Fruit fly (Drosophila melanogaster): Measurements from ENCODE around the gene raskol.

The raskol gene

dm6 chrX:17693981-17694872 is 15.7 kb upstream of the raskol start (continued):
- TF ChIP-seq chinmo (GFP tag; IDR thresholded peaks at IDR 0.05; ENCODE audit: partially characterized antibody) = 0 out of 4 replicates have a peak, but pooled peaks have one; percentile 34
- TF ChIP-seq CG10462 (GFP tag; optimal IDR thresholded peaks at IDR 0.05) = no peak
- no peak for TF ChIP-seq ranshi (GFP tag; IDR thresholded peaks at IDR 0.05)
- TF ChIP-seq CG7786 (GFP tag; optimal IDR thresholded peaks at IDR 0.05) = no peak
- peak; percentile 77 for TF ChIP-seq nom (GFP tag; optimal IDR thresholded peaks at IDR 0.05)
- TF ChIP-seq CG15073 (GFP tag; optimal IDR thresholded peaks at IDR 0.05) = no peak
- no peak for TF ChIP-seq exex (tag; optimal IDR thresholded peaks at IDR 0.05)
- TF ChIP-seq ind (GFP tag; optimal IDR thresholded peaks at IDR 0.05) = no peak
- no peak for TF ChIP-seq Vsx1 (GFP tag; optimal IDR thresholded peaks at IDR 0.05)
- TF ChIP-seq cwo (GFP tag; optimal IDR thresholded peaks at IDR 0.05) = no peak
- peak; percentile 56; the same call in 1 of the 2 replicates for TF ChIP-seq Drgx (GFP tag; IDR thresholded peaks at IDR 0.05)

- TF ChIP-seq cato (GFP tag; optimal IDR thresholded peaks at IDR 0.05; ENCODE audit: borderline replicate concordance) = no peak
- no peak for TF ChIP-seq scrt (GFP tag; optimal IDR thresholded peaks at IDR 0.05)
- TF ChIP-seq CG12659 (GFP tag; optimal IDR thresholded peaks at IDR 0.05) = peak; percentile 6
- no peak for TF ChIP-seq slou (GFP tag; optimal IDR thresholded peaks at IDR 0.05)
- no peak for TF ChIP-seq CG13624 (GFP tag; optimal IDR thresholded peaks at IDR 0.05)
- TF ChIP-seq CG14710 (tag; optimal IDR thresholded peaks at IDR 0.05) = peak; percentile 13
- peak; percentile 21 for TF ChIP-seq Xbp1 (GFP tag; optimal IDR thresholded peaks at IDR 0.05)
- no peak for TF ChIP-seq emc (GFP tag; optimal IDR thresholded peaks at IDR 0.05)
- TF ChIP-seq gsb (GFP tag; IDR thresholded peaks at IDR 0.05) = no peak
- TF ChIP-seq GATAe (GFP tag; conservative IDR thresholded peaks at IDR 0.05) = no peak
- no peak for TF ChIP-seq Hr39 (optimal IDR thresholded peaks at IDR 0.05)
- TF ChIP-seq CG2129 (GFP tag; IDR thresholded peaks at IDR 0.05; ENCODE audit: partially characterized antibody) = no peak
- no peak for TF ChIP-seq prd (optimal IDR thresholded peaks at IDR 0.05)
- TF ChIP-seq prd (GFP tag; IDR thresholded peaks at IDR 0.05) = 0 out of 3 replicates have a peak, but pooled peaks have one; percentile 12
- no peak for TF ChIP-seq CG12155 (GFP tag; optimal IDR thresholded peaks at IDR 0.05)
- peak; percentile 46 for TF ChIP-seq fd96Cb (tag; optimal IDR thresholded peaks at IDR 0.05)
- no peak for TF ChIP-seq B-H2 (GFP tag; optimal IDR thresholded peaks at IDR 0.05)
- TF ChIP-seq otp (GFP tag; IDR thresholded peaks at IDR 0.05) = no peak
- no peak for TF ChIP-seq al (GFP tag; IDR thresholded peaks at IDR 0.05)
- no peak for TF ChIP-seq croc (GFP tag; conservative IDR thresholded peaks at IDR 0.05)
- no peak for TF ChIP-seq CG10959 (GFP tag; IDR thresholded peaks at IDR 0.05)
- no peak for TF ChIP-seq insv (GFP tag; optimal IDR thresholded peaks at IDR 0.05)
- no peak for TF ChIP-seq fd64A (GFP tag; optimal IDR thresholded peaks at IDR 0.05)
- TF ChIP-seq Lim3 (GFP tag; IDR thresholded peaks at IDR 0.05) = no peak
- TF ChIP-seq crol (GFP tag; IDR thresholded peaks at IDR 0.05) = no peak
- TF ChIP-seq Ravus (GFP tag; IDR thresholded peaks at IDR 0.05) = no peak
- TF ChIP-seq Blimp-1 (GFP tag; optimal IDR thresholded peaks at IDR 0.05) = no peak
- no peak for TF ChIP-seq HLH54F (GFP tag; optimal IDR thresholded peaks at IDR 0.05)
- TF ChIP-seq tll (GFP tag; optimal IDR thresholded peaks at IDR 0.05) = no peak
- peak; percentile 45 for TF ChIP-seq CG10267 (tag; optimal IDR thresholded peaks at IDR 0.05)
- TF ChIP-seq onecut (GFP tag; IDR thresholded peaks at IDR 0.05) = no peak
- peak; percentile 36 for TF ChIP-seq CG10979 (tag; optimal IDR thresholded peaks at IDR 0.05)
- no peak for TF ChIP-seq CG16813 (GFP tag; IDR thresholded peaks at IDR 0.05; ENCODE audit: partially characterized antibody)
- TF ChIP-seq ind (GFP tag; optimal IDR thresholded peaks at IDR 0.05) = no peak
- no peak for TF ChIP-seq Neu2 (GFP tag; optimal IDR thresholded peaks at IDR 0.05; ENCODE audit: borderline replicate concordance)
- no peak for TF ChIP-seq Antp (GFP tag; optimal IDR thresholded peaks at IDR 0.05)
- TF ChIP-seq eyg (GFP tag; optimal IDR thresholded peaks at IDR 0.05) = no peak
Observed at dm6 chrX:17694873-17695446, 15.0 kb upstream of the raskol start.
